Worm (Caenorhabditis elegans) whole organism, L3 larva: Measurements from ENCODE around the gene fbxa-167.

Experiments used
- R02D3.7 ChIP-seq: fragments of 150-350 bp; optimal IDR thresholded peaks from 2 replicates; lab custom pipeline; 2014; ENCODE audit warnings: missing biosample characterization, missing genetic modification characterization
- ceh-82 ChIP-seq: fragments of 150-350 bp; optimal IDR thresholded peaks from 2 replicates; lab custom pipeline; 2014; ENCODE audit warnings: missing biosample characterization, missing genetic modification characterization
- unc-39 ChIP-seq: sonication (generic microtip); optimal IDR thresholded peaks from 4 replicates; lab custom pipeline; 2017; ENCODE audit warnings: missing biosample characterization, missing genetic modification characterization

- no peak for TF ChIP-seq ceh-82 (tag; lab: Kevin White, UChicago)
- TF ChIP-seq unc-39 (tag; lab: Kevin White, UChicago): no peak
- no peak for TF ChIP-seq R02D3.7
Measured at ce11 chrII:13648230-13648629, 6.9 kb downstream of the fbxa-167 start, which contains the start of gene fbxa-169.
